Worm (Caenorhabditis elegans): ENCODE measurements around the gene math-18.

ce11 chrII:2140817-2141216, 13.0 kb upstream of the math-18 start, which contains the start of gene C40A11.3:
- TF ChIP-seq ceh-82 (tag; optimal IDR thresholded peaks at IDR 0.05), result no peak
- TF ChIP-seq aha-1 (tag), result no peak
- TF ChIP-seq hif-1 (tag; optimal IDR thresholded peaks at IDR 0.05), result no peak
- TF ChIP-seq tra-1 (GFP tag; IDR thresholded peaks at IDR 0.05), result no peak
- TF ChIP-seq mep-1 (tag; optimal IDR thresholded peaks at IDR 0.05), result no peak
- TF ChIP-seq unc-130 (GFP tag; optimal IDR thresholded peaks at IDR 0.05), result no peak
- no peak for TF ChIP-seq lsy-2 (tag; optimal IDR thresholded peaks at IDR 0.05)
- no peak for TF ChIP-seq mdl-1 (tag; optimal IDR thresholded peaks at IDR 0.05)
- TF ChIP-seq nhr-25 (tag; optimal IDR thresholded peaks at IDR 0.05; ENCODE audit: borderline replicate concordance, insufficient read depth), result no peak
- no peak for TF ChIP-seq snpc-4 (tag; optimal IDR thresholded peaks at IDR 0.05)
- TF ChIP-seq nhr-6 (tag; optimal IDR thresholded peaks at IDR 0.05), result no peak
- no peak for TF ChIP-seq T20F7.1 (GFP tag; optimal IDR thresholded peaks at IDR 0.05)
- TF ChIP-seq nhr-77 (tag; optimal IDR thresholded peaks at IDR 0.05), result no peak

Data from whole organism, L4 larva.